Fruit fly (Drosophila melanogaster): ENCODE measurements around the gene Gpb5.
A peak's percentile ranks its signal among the peaks of the same experiment; 100 is the strongest.

Gene Gpb5

dm6 chr2L:23311400-23311799 is at the start of gene Gpb5:
Gene Gpb5 (plus strand): TSS chr2L:23311700.
- TF ChIP-seq sv (GFP tag; optimal IDR thresholded peaks at IDR 0.05) (no peak), Myc (optimal IDR thresholded peaks at IDR 0.05) (no peak), pan (optimal IDR thresholded peaks at IDR 0.05) (no peak), CG9705 (GFP tag; optimal IDR thresholded peaks at IDR 0.05) (no peak), N (GFP tag; optimal IDR thresholded peaks at IDR 0.05) (no peak), br (GFP tag; optimal IDR thresholded peaks at IDR 0.05) (no peak), Jra (GFP tag; optimal IDR thresholded peaks at IDR 0.05) (no peak)

DNA sequence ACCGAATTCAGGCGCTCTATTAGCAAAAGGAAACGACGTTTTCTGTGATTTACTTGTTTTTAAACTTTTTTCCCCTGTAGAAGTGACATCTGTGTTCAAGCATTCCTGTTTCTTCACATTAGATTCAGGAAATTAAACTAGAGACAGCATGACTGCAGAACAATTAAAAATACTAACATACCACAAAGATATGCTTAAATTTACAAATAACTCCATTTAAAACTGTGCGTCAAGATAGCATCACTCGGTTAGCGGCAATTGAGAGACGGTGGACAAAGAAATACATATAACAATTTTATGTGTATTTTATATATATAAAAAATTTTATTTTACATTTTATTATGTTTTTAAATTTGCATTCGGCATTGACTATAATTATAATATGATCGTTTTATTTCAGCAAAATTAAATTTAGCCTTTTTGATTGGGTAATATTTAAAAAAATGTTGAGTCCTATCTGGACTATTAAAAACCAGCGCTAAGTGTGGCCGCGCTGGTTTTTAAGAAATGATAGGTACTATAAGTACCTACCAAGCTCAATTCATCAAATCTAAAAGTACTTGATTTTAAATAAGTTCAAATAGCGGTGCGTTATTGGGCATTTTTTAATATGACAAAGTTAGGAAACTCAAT is 2.1 kb downstream of the Gpb5 start, which contains the start of gene Tim23:
Gene Tim23 (minus strand): TSS at position 144 of the 633 bp plus-strand sequence.
- TF ChIP-seq CrebA (GFP tag; optimal IDR thresholded peaks at IDR 0.05; ENCODE audit: borderline replicate concordance) (no peak), Hnf4 (GFP tag; optimal IDR thresholded peaks at IDR 0.05) (no peak), N (GFP tag; optimal IDR thresholded peaks at IDR 0.05) (peak; percentile 6), dmrt93B (GFP tag; optimal IDR thresholded peaks at IDR 0.05) (no peak), fru (GFP tag; optimal IDR thresholded peaks at IDR 0.05) (no peak), Sp1 (GFP tag; optimal IDR thresholded peaks at IDR 0.05) (no peak), brk (GFP tag; optimal IDR thresholded peaks at IDR 0.05) (no peak), Hr78 (GFP tag; optimal IDR thresholded peaks at IDR 0.05) (no peak)

- TF ChIP-seq psq (GFP tag; optimal IDR thresholded peaks at IDR 0.05) (no peak), dl (GFP tag; optimal IDR thresholded peaks at IDR 0.05; ENCODE audit: insufficient read depth in 1 of 2, partially characterized antibody in 2 of 2) (no peak), pan (optimal IDR thresholded peaks at IDR 0.05) (no peak), Hr83 (GFP tag; optimal IDR thresholded peaks at IDR 0.05; ENCODE audit: poor library complexity, severe bottlenecking) (no peak), Vsx2 (GFP tag; optimal IDR thresholded peaks at IDR 0.05; ENCODE audit: partially characterized antibody) (no peak)
Measured at dm6 chr2L:23315029-23315428, 3.5 kb downstream of the Gpb5 start.

dm6 chr2L:23332239-23332810 is 20.8 kb downstream of the Gpb5 start:
- TF ChIP-seq sv (GFP tag; optimal IDR thresholded peaks at IDR 0.05) (no peak), Jra (GFP tag; optimal IDR thresholded peaks at IDR 0.05) (no peak), Abd-B (GFP tag; optimal IDR thresholded peaks at IDR 0.05) (no peak), fru (GFP tag; optimal IDR thresholded peaks at IDR 0.05) (no peak), ey (GFP tag; optimal IDR thresholded peaks at IDR 0.05) (no peak)
